Fruit fly (Drosophila melanogaster) whole organism, embryonic: Measurements from ENCODE around the gene Scamp.

Experiments
- CG32767 ChIP-seq: fragments of 200-800 bp; sonication (Bioruptor generic); IDR thresholded peaks from 2 replicates; pipeline ENCODE4 v1.3.6; 2022; ENCODE audit warnings: missing biosample characterization, missing genetic modification characterization
- CTCF ChIP-seq: fragments of 200-800 bp; sonication (Bioruptor generic); optimal IDR thresholded peaks from 2 replicates; lab custom pipeline; 2017; ENCODE audit warnings: missing biosample characterization, mild to moderate bottlenecking, missing genetic modification characterization, moderate library complexity
- E2f2 ChIP-seq: fragments of 200-800 bp; sonication (Bioruptor generic); IDR thresholded peaks from 2 replicates; pipeline ENCODE4 v1.3.6; 2022; ENCODE audit warnings: missing biosample characterization, missing genetic modification characterization
- Mad ChIP-seq: fragments of 200-800 bp; sonication (Bioruptor generic); optimal IDR thresholded peaks from 2 replicates; lab custom pipeline; 2016; ENCODE audit warnings: missing biosample characterization, missing genetic modification characterization
- Ravus ChIP-seq: fragments of 200-800 bp; sonication (Bioruptor generic); IDR thresholded peaks from 2 replicates; pipeline ENCODE4 v1.3.6; 2022; ENCODE audit warnings: missing biosample characterization, missing genetic modification characterization
- al ChIP-seq: fragments of 200-800 bp; sonication (Bioruptor generic); IDR thresholded peaks from 2 replicates; pipeline ENCODE4 v1.3.6; 2022; ENCODE audit warnings: missing biosample characterization, missing genetic modification characterization
- br ChIP-seq: fragments of >200 bp; optimal IDR thresholded peaks from 2 replicates; lab custom pipeline; 2017
- pita ChIP-seq: fragments of 200-800 bp; sonication (Bioruptor generic); optimal IDR thresholded peaks from 2 replicates; lab custom pipeline; 2017; ENCODE audit warnings: missing biosample characterization, mild to moderate bottlenecking, missing genetic modification characterization
- trh ChIP-seq: fragments of 200-800 bp; sonication (Bioruptor generic); optimal IDR thresholded peaks from 2 replicates; lab custom pipeline; 2016; ENCODE audit warnings: missing biosample characterization, missing genetic modification characterization

- no peak for TF ChIP-seq Ravus (GFP tag; lab: Robert Waterston, UW)
- no peak for TF ChIP-seq pita
- no peak for TF ChIP-seq br (lab: Kevin White, UChicago)
- no peak for TF ChIP-seq CTCF (GFP tag; lab: Kevin White, UChicago)
- no peak for TF ChIP-seq CG32767 (GFP tag; lab: Robert Waterston, UW)
- TF ChIP-seq trh (GFP tag; lab: Kevin White, UChicago), result no peak
- TF ChIP-seq al (GFP tag; lab: Robert Waterston, UW), result no peak
- TF ChIP-seq Mad (GFP tag; lab: Kevin White, UChicago), result no peak
- TF ChIP-seq E2f2 (GFP tag; lab: Robert Waterston, UW), result no peak
Measured at dm6 chrX:15483010-15483802, 33.5 kb upstream of the Scamp start.
